Worm (Caenorhabditis elegans) whole organism, L4 larva: Measurements from ENCODE around the gene F49F1.15.

ENCODE experiments used
- F37D6.2 ChIP-seq: sonication (generic microtip); optimal IDR thresholded peaks from 2 replicates; lab custom pipeline; 2016; ENCODE audit warnings: mild to moderate bottlenecking, missing genetic modification characterization, missing compliant biosample characterization
- ZK546.5 ChIP-seq, 2 experiments: sonication (generic microtip); optimal IDR thresholded peaks; 2 replicates each; lab custom pipeline; 2017; ENCODE audit warnings: missing biosample characterization in 2 of 2, missing genetic modification characterization in 2 of 2
- aha-1 ChIP-seq: fragments of 150-350 bp; peaks from one replicate; lab custom pipeline; 2014; ENCODE audit warnings: missing biosample characterization, missing genetic modification characterization
- duxl-1 ChIP-seq: sonication (generic microtip); optimal IDR thresholded peaks from 2 replicates; lab custom pipeline; 2016; ENCODE audit warnings: mild to moderate bottlenecking, missing genetic modification characterization, moderate library complexity, missing compliant biosample characterization; ENCODE audit not compliant: poor library complexity
- egl-27 ChIP-seq: sonication (generic microtip); optimal IDR thresholded peaks from 3 replicates; lab custom pipeline; 2017; ENCODE audit warnings: missing biosample characterization, missing genetic modification reagents, missing genetic modification characterization
- fkh-10 ChIP-seq: fragments of 150-350 bp; optimal IDR thresholded peaks from 2 replicates; lab custom pipeline; 2014; ENCODE audit warnings: missing biosample characterization, missing genetic modification reagents, missing genetic modification characterization
- lir-3 ChIP-seq: sonication (generic microtip); optimal IDR thresholded peaks from 2 replicates; lab custom pipeline; 2016; ENCODE audit warnings: mild to moderate bottlenecking, missing genetic modification characterization, missing compliant biosample characterization
- mdt-29 ChIP-seq: fragments of 200-800 bp; sonication (Bioruptor generic); IDR thresholded peaks from 2 replicates; pipeline ENCODE4 v1.3.6; 2022; ENCODE audit warnings: missing genetic modification reagents, missing genetic modification characterization, missing compliant biosample characterization
- sdz-12 ChIP-seq: fragments of 200-800 bp; sonication (Bioruptor generic); optimal IDR thresholded peaks from 2 replicates; lab custom pipeline; 2018; ENCODE audit warnings: mild to moderate bottlenecking, missing genetic modification characterization, missing compliant biosample characterization
- ztf-7 ChIP-seq: fragments of 150-350 bp; optimal IDR thresholded peaks from 2 replicates; lab custom pipeline; 2014; ENCODE audit warnings: missing biosample characterization, missing genetic modification characterization

DNA sequence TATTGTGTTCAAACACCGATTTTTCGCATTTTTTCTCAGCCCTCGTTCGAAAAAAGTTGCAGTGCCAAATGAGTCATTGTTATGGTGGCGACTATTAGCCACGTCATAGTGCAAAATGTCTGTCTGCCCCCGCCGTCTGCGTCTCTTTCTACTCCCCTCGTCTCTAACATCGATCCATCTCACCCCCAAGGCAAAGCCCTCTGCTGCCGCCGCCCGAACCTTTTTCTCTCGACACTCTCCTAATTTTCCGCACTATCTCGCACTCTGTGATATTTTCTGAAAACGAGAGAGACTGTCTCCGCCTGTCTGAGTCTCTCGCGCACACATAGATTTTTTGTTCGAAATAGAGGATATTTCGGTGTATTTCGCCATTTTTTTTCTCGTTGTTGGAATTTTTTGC is 21.3 kb downstream of the F49F1.15 start:
- TF ChIP-seq ZK546.5 (tag; optimal IDR thresholded peaks at IDR 0.05; lab: Kevin White, UChicago) (no peak), aha-1 (tag; lab: Kevin White, UChicago) (peak; percentile 94), fkh-10 (GFP tag; lab: Kevin White, UChicago) (no peak), lir-3 (tag; lab: Kevin White, UChicago) (no peak), ztf-7 (tag; lab: Kevin White, UChicago) (no peak), duxl-1 (tag; lab: Kevin White, UChicago) (peak; percentile 57), sdz-12 (GFP tag; lab: Kevin White, UChicago) (no peak), mdt-29 (GFP tag; lab: Robert Waterston, UW) (no peak), egl-27 (tag; lab: Kevin White, UChicago) (no peak), F37D6.2 (tag; lab: Kevin White, UChicago) (peak; percentile 53)
